Worm (Caenorhabditis elegans) whole organism, L4/young adult: ENCODE data around the gene ufd-3.

Source experiments
- dao-5 ChIP-seq: sonication (generic microtip); optimal IDR thresholded peaks from 2 replicates; lab custom pipeline; 2016; ENCODE audit warnings: missing genotype, missing genetic modification characterization, moderate library complexity, missing compliant biosample characterization
- him-1 ChIP-seq: sonication (generic microtip); optimal IDR thresholded peaks from 2 replicates; lab custom pipeline; 2016; ENCODE audit warnings: missing genotype, missing genetic modification reagents, missing genetic modification characterization, missing compliant biosample characterization

ce11 chrII:9933947-9934383 lies 6.6 kb upstream of the ufd-3 start:
- TF ChIP-seq him-1 (tag; lab: Kevin White, UChicago) (no peak), dao-5 (tag; lab: Kevin White, UChicago) (no peak)
